Worm (Caenorhabditis elegans) whole organism, mixed stage, embryonic: ENCODE measurements around the gene C03C10.5.
A peak's percentile ranks its signal among the peaks of the same experiment; 100 is the strongest.

Experiments
- M03D4.4 ChIP-seq: sonication (generic microtip); optimal IDR thresholded peaks from 2 replicates; lab custom pipeline; 2017; ENCODE audit warnings: mild to moderate bottlenecking, missing genetic modification characterization, missing compliant biosample characterization
- blmp-1 ChIP-seq: fragments of 150-350 bp; optimal IDR thresholded peaks from 2 replicates; lab custom pipeline; 2014; ENCODE audit warnings: missing biosample characterization, missing genetic modification characterization
- ceh-39 ChIP-seq: fragments of 150-350 bp; optimal IDR thresholded peaks from 2 replicates; lab custom pipeline; 2014; ENCODE audit warnings: missing biosample characterization, missing genetic modification characterization
- ceh-43 ChIP-seq: fragments of 200-800 bp; sonication (Bioruptor generic); optimal IDR thresholded peaks from 2 replicates; lab custom pipeline; 2018; ENCODE audit warnings: mild to moderate bottlenecking, missing genetic modification characterization, moderate library complexity, missing compliant biosample characterization
- ceh-83 ChIP-seq: fragments of 200-800 bp; sonication (Bioruptor generic); optimal IDR thresholded peaks from 2 replicates; lab custom pipeline; 2018; ENCODE audit warnings: mild to moderate bottlenecking, missing genetic modification characterization, missing compliant biosample characterization
- ces-1 ChIP-seq: fragments of 150-350 bp; optimal IDR thresholded peaks from 2 replicates; lab custom pipeline; 2014; ENCODE audit warnings: missing biosample characterization, missing genetic modification reagents, missing genetic modification characterization
- drap-1 ChIP-seq: fragments of 200-800 bp; sonication (Bioruptor generic); optimal IDR thresholded peaks from 3 replicates; lab custom pipeline; 2018; ENCODE audit warnings: mild to moderate bottlenecking, missing genetic modification characterization, missing compliant biosample characterization
- elt-1 ChIP-seq: sonication (generic microtip); optimal IDR thresholded peaks from 2 replicates; lab custom pipeline; 2017; ENCODE audit warnings: missing genetic modification characterization, mild to moderate bottlenecking, missing compliant biosample characterization, antibody characterized with exemption, moderate library complexity, borderline replicate concordance; ENCODE audit not compliant: insufficient read depth
- elt-3 ChIP-seq: fragments of 150-350 bp; optimal IDR thresholded peaks from 2 replicates; lab custom pipeline; 2014; ENCODE audit warnings: missing biosample characterization, missing genetic modification characterization
- ham-2 ChIP-seq: fragments of 200-800 bp; sonication (Bioruptor generic); optimal IDR thresholded peaks from 2 replicates; lab custom pipeline; 2018; ENCODE audit warnings: mild to moderate bottlenecking, missing genetic modification characterization, missing compliant biosample characterization
- hlh-1 ChIP-seq: fragments of 150-350 bp; optimal IDR thresholded peaks from 2 replicates; lab custom pipeline; 2014; ENCODE audit warnings: missing biosample characterization, missing genetic modification reagents, missing genetic modification characterization
- lin-13 ChIP-seq: fragments of 150-350 bp; optimal IDR thresholded peaks from 2 replicates; lab custom pipeline; 2014; ENCODE audit warnings: missing biosample characterization, missing genetic modification characterization
- lin-32 ChIP-seq: fragments of 200-800 bp; sonication (Bioruptor generic); optimal IDR thresholded peaks from 2 replicates; lab custom pipeline; 2018; ENCODE audit warnings: mild to moderate bottlenecking, missing genetic modification characterization, missing compliant biosample characterization
- lsy-2 ChIP-seq: fragments of 150-350 bp; optimal IDR thresholded peaks from 2 replicates; lab custom pipeline; 2014; ENCODE audit warnings: missing biosample characterization, missing genetic modification characterization
- mab-5 ChIP-seq: fragments of 150-350 bp; optimal IDR thresholded peaks from 2 replicates; lab custom pipeline; 2014; ENCODE audit warnings: missing biosample characterization, missing genetic modification characterization
- mep-1 ChIP-seq: fragments of 150-350 bp; optimal IDR thresholded peaks from 2 replicates; lab custom pipeline; 2017; ENCODE audit warnings: missing biosample characterization, missing genetic modification reagents, missing genetic modification characterization, inconsistent platforms
- mls-2 ChIP-seq: sonication (generic microtip); optimal IDR thresholded peaks from 2 replicates; lab custom pipeline; 2016; ENCODE audit warnings: mild to moderate bottlenecking, missing genetic modification characterization, moderate library complexity, missing compliant biosample characterization
- nhr-12 ChIP-seq: fragments of 150-350 bp; optimal IDR thresholded peaks from 2 replicates; lab custom pipeline; 2014; ENCODE audit warnings: missing biosample characterization, missing genetic modification characterization
- nhr-2 ChIP-seq: fragments of 150-350 bp; optimal IDR thresholded peaks from 2 replicates; lab custom pipeline; 2014; ENCODE audit warnings: missing biosample characterization, missing genetic modification characterization
- nhr-237 ChIP-seq: fragments of 150-350 bp; optimal IDR thresholded peaks from 2 replicates; lab custom pipeline; 2014; ENCODE audit warnings: missing biosample characterization, missing genetic modification characterization
- nhr-28 ChIP-seq: fragments of 150-350 bp; optimal IDR thresholded peaks from 2 replicates; lab custom pipeline; 2014; ENCODE audit warnings: missing biosample characterization, missing genetic modification characterization
- nhr-76 ChIP-seq: sonication (generic microtip); optimal IDR thresholded peaks from 2 replicates; lab custom pipeline; 2017; ENCODE audit warnings: missing biosample characterization, missing genetic modification characterization
- pha-4 ChIP-seq: fragments of 150-350 bp; optimal IDR thresholded peaks from 2 replicates; lab custom pipeline; 2018; ENCODE audit warnings: missing biosample characterization, missing genetic modification reagents, missing genetic modification characterization
- sem-2 ChIP-seq: fragments of 200-800 bp; sonication (Bioruptor generic); optimal IDR thresholded peaks from 2 replicates; lab custom pipeline; 2018; ENCODE audit warnings: mild to moderate bottlenecking, missing genetic modification characterization, missing compliant biosample characterization
- snpc-4 ChIP-seq: fragments of 150-350 bp; optimal IDR thresholded peaks from 2 replicates; lab custom pipeline; 2014; ENCODE audit warnings: missing biosample characterization, missing genetic modification characterization
- sptf-1 ChIP-seq: sonication (generic microtip); optimal IDR thresholded peaks from 2 replicates; lab custom pipeline; 2017; ENCODE audit warnings: mild to moderate bottlenecking, missing genetic modification characterization, moderate library complexity, missing compliant biosample characterization
- unc-120 ChIP-seq: sonication (generic microtip); optimal IDR thresholded peaks from 2 replicates; lab custom pipeline; 2017; ENCODE audit warnings: missing genetic modification characterization, missing compliant biosample characterization; ENCODE audit not compliant: poor library complexity, severe bottlenecking
- unc-62 ChIP-seq: fragments of 150-350 bp; optimal IDR thresholded peaks from 2 replicates; lab custom pipeline; 2014; ENCODE audit warnings: missing biosample characterization, missing genetic modification reagents, missing genetic modification characterization
- zip-8 ChIP-seq: fragments of 150-350 bp; optimal IDR thresholded peaks from 2 replicates; lab custom pipeline; 2014; ENCODE audit warnings: missing biosample characterization, missing genetic modification characterization
- ztf-11 ChIP-seq: fragments of 150-350 bp; optimal IDR thresholded peaks from 2 replicates; lab custom pipeline; 2014; ENCODE audit warnings: missing biosample characterization, missing genetic modification characterization

The C03C10.5 gene

ce11 chrIII:4095441-4096095 is 3.6 kb upstream of the C03C10.5 start, which contains the start of gene C03C10.7:
Gene C03C10.7 (plus strand): TSS chrIII:4096045.
- TF ChIP-seq nhr-12 (tag; lab: Kevin White, UChicago) (no peak), ces-1 (no peak), ztf-11 (tag; lab: Kevin White, UChicago) (no peak), lsy-2 (no peak), nhr-2 (tag; lab: Kevin White, UChicago) (no peak), lin-32 (GFP tag; lab: Kevin White, UChicago) (no peak), ceh-43 (GFP tag; lab: Kevin White, UChicago) (no peak), nhr-28 (tag; lab: Kevin White, UChicago) (no peak)

ce11 chrIII:4094681-4095080 is 2.8 kb upstream of the C03C10.5 start, which contains the start of gene rnr-2:
Gene rnr-2 (minus strand): TSS chrIII:4094921.
- TF ChIP-seq unc-62 (GFP tag; lab: Kevin White, UChicago) (no peak), snpc-4 (tag; lab: Kevin White, UChicago) (no peak), lin-13 (no peak), hlh-1 (tag; lab: Kevin White, UChicago) (peak; percentile 3), nhr-76 (tag; lab: Kevin White, UChicago) (no peak), nhr-2 (tag; lab: Kevin White, UChicago) (no peak)

- no peak for TF ChIP-seq lin-32 (GFP tag; lab: Kevin White, UChicago)
- no peak for TF ChIP-seq snpc-4 (tag; lab: Kevin White, UChicago)
- TF ChIP-seq nhr-237 (tag; lab: Kevin White, UChicago) = no peak
- TF ChIP-seq mls-2 = no peak
- no peak for TF ChIP-seq unc-120 (tag; lab: Kevin White, UChicago)
- no peak for TF ChIP-seq sem-2 (GFP tag; lab: Kevin White, UChicago)
- TF ChIP-seq ceh-83 (GFP tag; lab: Kevin White, UChicago) = no peak
- TF ChIP-seq mab-5 (tag; lab: Kevin White, UChicago) = no peak
- no peak for TF ChIP-seq sptf-1 (tag; lab: Kevin White, UChicago)
- TF ChIP-seq blmp-1 (tag; lab: Kevin White, UChicago) = no peak
- TF ChIP-seq nhr-76 (tag; lab: Kevin White, UChicago) = no peak
- no peak for TF ChIP-seq lsy-2
Observed at ce11 chrIII:4092962-4093361, 1.0 kb upstream of the C03C10.5 start.

- TF ChIP-seq ham-2 (GFP tag; lab: Kevin White, UChicago) = no peak
- no peak for TF ChIP-seq nhr-12 (tag; lab: Kevin White, UChicago)
- TF ChIP-seq sem-2 (GFP tag; lab: Kevin White, UChicago) = no peak
- no peak for TF ChIP-seq pha-4 (tag; lab: Kevin White, UChicago)
- TF ChIP-seq zip-8 (tag; lab: Kevin White, UChicago) = no peak
- no peak for TF ChIP-seq ceh-39 (tag; lab: Kevin White, UChicago)
- no peak for TF ChIP-seq elt-3 (tag; lab: Kevin White, UChicago)
- no peak for TF ChIP-seq M03D4.4 (tag; lab: Kevin White, UChicago)
- TF ChIP-seq mep-1 (tag; lab: Kevin White, UChicago) = no peak
- TF ChIP-seq ces-1 = no peak
- TF ChIP-seq mls-2 = no peak
- TF ChIP-seq drap-1 (GFP tag; lab: Kevin White, UChicago) = no peak
- TF ChIP-seq nhr-28 (tag; lab: Kevin White, UChicago) = no peak
- no peak for TF ChIP-seq nhr-76 (tag; lab: Kevin White, UChicago)
- TF ChIP-seq elt-1 (tag; lab: Kevin White, UChicago) = no peak
- TF ChIP-seq ceh-83 (GFP tag; lab: Kevin White, UChicago) = no peak
- no peak for TF ChIP-seq hlh-1 (tag; lab: Kevin White, UChicago)
Observed at ce11 chrIII:4090773-4091172, 1.1 kb downstream of the C03C10.5 start, which contains the start of gene C03C10.2. Gene C03C10.2 (plus strand): TSS chrIII:4091073.

ce11 chrIII:4088338-4088918 is 3.5 kb downstream of the C03C10.5 start:
- TF ChIP-seq mls-2 (no peak), lsy-2 (peak; percentile 2), ces-1 (peak; percentile 85), nhr-12 (tag; lab: Kevin White, UChicago) (no peak), drap-1 (GFP tag; lab: Kevin White, UChicago) (no peak), unc-120 (tag; lab: Kevin White, UChicago) (peak; percentile 15)
